Worm (Caenorhabditis elegans) whole organism, L4 larva: ENCODE results near the gene nud-1.

Source experiments
- T26A8.4 ChIP-seq: fragments of 200-800 bp; sonication (Bioruptor generic); IDR thresholded peaks from 2 replicates; pipeline ENCODE4 v1.3.6; 2022; ENCODE audit warnings: missing genetic modification characterization, missing compliant biosample characterization
- Y48G9A.11 ChIP-seq: fragments of 200-800 bp; sonication (Bioruptor generic); IDR thresholded peaks from 2 replicates; pipeline ENCODE4 v1.3.6; 2022; ENCODE audit warnings: missing genetic modification reagents, missing genetic modification characterization, missing compliant biosample characterization
- Y75B8A.6 ChIP-seq: fragments of 200-800 bp; sonication (Bioruptor generic); IDR thresholded peaks from 2 replicates; pipeline ENCODE4 v1.3.6; 2022; ENCODE audit warnings: missing genetic modification reagents, missing genetic modification characterization, missing compliant biosample characterization
- aha-1 ChIP-seq: fragments of 150-350 bp; peaks from one replicate; lab custom pipeline; 2014; ENCODE audit warnings: missing biosample characterization, missing genetic modification characterization
- ama-1 ChIP-seq: fragments of 150-350 bp; optimal IDR thresholded peaks from 2 replicates; lab custom pipeline; 2014; ENCODE audit warnings: inconsistent platforms, mixed read lengths
- attf-4 ChIP-seq: sonication (generic microtip); optimal IDR thresholded peaks from 3 replicates; lab custom pipeline; 2017; ENCODE audit warnings: missing biosample characterization, missing genetic modification characterization
- ceh-32 ChIP-seq: sonication (generic microtip); optimal IDR thresholded peaks from 2 replicates; lab custom pipeline; 2016; ENCODE audit warnings: mild to moderate bottlenecking, missing genetic modification characterization, missing compliant biosample characterization; ENCODE audit not compliant: poor library complexity
- ces-1 ChIP-seq: fragments of 150-350 bp; sonication (generic microtip); optimal IDR thresholded peaks from 4 replicates; lab custom pipeline; 2014; ENCODE audit warnings: missing biosample characterization, missing genetic modification reagents, missing genetic modification characterization
- cey-2 ChIP-seq: sonication (generic microtip); optimal IDR thresholded peaks from 3 replicates; lab custom pipeline; 2017; ENCODE audit warnings: missing genetic modification characterization, mild to moderate bottlenecking, missing compliant biosample characterization, antibody characterized with exemption, borderline replicate concordance; ENCODE audit not compliant: insufficient read depth
- ctbp-1 ChIP-seq: fragments of 200-800 bp; sonication (Bioruptor generic); IDR thresholded peaks from 2 replicates; pipeline ENCODE4 v1.3.6; 2022; ENCODE audit warnings: missing genetic modification reagents, missing genetic modification characterization, missing compliant biosample characterization
- dpl-1 ChIP-seq: fragments of 150-350 bp; optimal IDR thresholded peaks from 2 replicates; lab custom pipeline; 2014; ENCODE audit warnings: missing biosample characterization, missing genetic modification reagents, missing genetic modification characterization
- duxl-1 ChIP-seq: sonication (generic microtip); optimal IDR thresholded peaks from 2 replicates; lab custom pipeline; 2016; ENCODE audit warnings: mild to moderate bottlenecking, missing genetic modification characterization, moderate library complexity, missing compliant biosample characterization; ENCODE audit not compliant: poor library complexity
- dve-1 ChIP-seq: sonication (generic microtip); optimal IDR thresholded peaks from 2 replicates; lab custom pipeline; 2017; ENCODE audit warnings: antibody characterized with exemption, mild to moderate bottlenecking, missing genetic modification characterization, missing compliant biosample characterization; ENCODE audit not compliant: insufficient read depth
- fkh-10 ChIP-seq: fragments of 150-350 bp; optimal IDR thresholded peaks from 2 replicates; lab custom pipeline; 2014; ENCODE audit warnings: missing biosample characterization, missing genetic modification reagents, missing genetic modification characterization
- fos-1 ChIP-seq: fragments of 150-350 bp; optimal IDR thresholded peaks from 2 replicates; lab custom pipeline; 2014; ENCODE audit warnings: missing biosample characterization, missing genetic modification characterization
- hif-1 ChIP-seq, 2 experiments: sonication (generic microtip); optimal IDR thresholded peaks; 2 replicates each; lab custom pipeline; 2016 to 2017; ENCODE audit warnings: missing compliant biosample characterization in 2 of 2, missing genetic modification characterization in 2 of 2, missing genetic modification reagents in 2 of 2, missing genotype in 2 of 2, mild to moderate bottlenecking in 1 of 2
- hlh-30 ChIP-seq: sonication (generic microtip); optimal IDR thresholded peaks from 2 replicates; lab custom pipeline; 2017; ENCODE audit warnings: antibody characterized with exemption, mild to moderate bottlenecking, missing genetic modification characterization, missing compliant biosample characterization; ENCODE audit not compliant: insufficient read depth
- lim-7 ChIP-seq: fragments of 200-800 bp; sonication (Bioruptor generic); IDR thresholded peaks from 2 replicates; pipeline ENCODE4 v1.3.6; 2022; ENCODE audit warnings: missing genetic modification characterization, missing compliant biosample characterization
- lin-1 ChIP-seq: fragments of 200-800 bp; sonication (Bioruptor generic); IDR thresholded peaks from 2 replicates; pipeline ENCODE4 v1.3.6; 2022; ENCODE audit warnings: missing genetic modification reagents, missing genetic modification characterization, missing compliant biosample characterization
- lin-15B ChIP-seq: fragments of 150-350 bp; sonication (generic microtip); optimal IDR thresholded peaks from 3 replicates; lab custom pipeline; 2014; ENCODE audit warnings: missing biosample characterization, missing genetic modification characterization
- lsy-2 ChIP-seq, 2 experiments: fragments of 150-350 bp in 1 of 2; sonication (generic microtip) in 1 of 2; optimal IDR thresholded peaks; 2 replicates each; lab custom pipeline; 2014 to 2017; ENCODE audit warnings: missing biosample characterization in 2 of 2, missing genetic modification characterization in 2 of 2
- madf-5 ChIP-seq, 2 experiments: fragments of 200-800 bp; sonication (Bioruptor generic); IDR thresholded peaks; 2 replicates each; pipeline ENCODE4 v1.3.6; 2022; ENCODE audit warnings: missing compliant biosample characterization in 2 of 2, missing genetic modification characterization in 2 of 2
- madf-9 ChIP-seq: fragments of 200-800 bp; sonication (Bioruptor generic); conservative IDR thresholded peaks from 2 replicates; pipeline ENCODE4 v1.3.6; 2022; ENCODE audit warnings: missing genetic modification reagents, missing genetic modification characterization, missing compliant biosample characterization
- mdl-1 ChIP-seq, 2 experiments: fragments of 150-350 bp in 1 of 2; sonication (generic microtip) in 1 of 2; optimal IDR thresholded peaks; 2 replicates each; lab custom pipeline; 2014 to 2017; ENCODE audit warnings: missing biosample characterization in 2 of 2, missing genetic modification characterization in 2 of 2
- mxl-3 ChIP-seq: fragments of 200-800 bp; sonication (Bioruptor generic); optimal IDR thresholded peaks from 2 replicates; lab custom pipeline; 2018; ENCODE audit warnings: mild to moderate bottlenecking, missing genetic modification characterization, missing compliant biosample characterization
- nhr-102 ChIP-seq: sonication (generic microtip); optimal IDR thresholded peaks from 2 replicates; lab custom pipeline; 2016; ENCODE audit warnings: mild to moderate bottlenecking, missing genetic modification characterization, moderate library complexity, missing compliant biosample characterization
- nhr-11 ChIP-seq: fragments of 150-350 bp; optimal IDR thresholded peaks from 2 replicates; lab custom pipeline; 2014; ENCODE audit warnings: missing biosample characterization, missing genetic modification characterization
- nhr-111 ChIP-seq: fragments of 200-800 bp; sonication (Bioruptor generic); optimal IDR thresholded peaks from 2 replicates; lab custom pipeline; 2018; ENCODE audit warnings: mild to moderate bottlenecking, missing genetic modification characterization, missing compliant biosample characterization
- nhr-25 ChIP-seq: sonication (generic microtip); optimal IDR thresholded peaks from 2 replicates; lab custom pipeline; 2017; ENCODE audit warnings: missing genetic modification characterization, mild to moderate bottlenecking, missing compliant biosample characterization, antibody characterized with exemption, moderate library complexity, borderline replicate concordance; ENCODE audit not compliant: insufficient read depth
- nhr-28 ChIP-seq: fragments of 150-350 bp; optimal IDR thresholded peaks from 2 replicates; lab custom pipeline; 2014; ENCODE audit warnings: missing biosample characterization, missing genetic modification characterization
- nhr-41 ChIP-seq: fragments of 200-800 bp; sonication (Bioruptor generic); IDR thresholded peaks from 2 replicates; pipeline ENCODE4 v1.3.6; 2022; ENCODE audit warnings: missing genetic modification reagents, missing genetic modification characterization, missing compliant biosample characterization
- nhr-6 ChIP-seq: fragments of 150-350 bp; optimal IDR thresholded peaks from 2 replicates; lab custom pipeline; 2014; ENCODE audit warnings: missing biosample characterization, missing genetic modification characterization
- nhr-76 ChIP-seq: fragments of 150-350 bp; optimal IDR thresholded peaks from 2 replicates; lab custom pipeline; 2014; ENCODE audit warnings: missing biosample characterization, missing genetic modification characterization
- nhr-77 ChIP-seq: fragments of 150-350 bp; optimal IDR thresholded peaks from 2 replicates; lab custom pipeline; 2014; ENCODE audit warnings: missing biosample characterization, missing genetic modification characterization
- pha-4 ChIP-seq, 2 experiments: fragments of 150-350 bp in 1 of 2; fragments of 200-800 bp in 1 of 2; sonication (Bioruptor generic) in 1 of 2; IDR thresholded peaks in 1 of 2; optimal IDR thresholded peaks in 1 of 2; 2 replicates each; pipeline versions ENCODE4 v1.3.6 to Lab custom; 2014 to 2022; ENCODE audit warnings: missing genetic modification characterization in 2 of 2, missing genetic modification reagents in 2 of 2, missing biosample characterization in 1 of 2, missing compliant biosample characterization in 1 of 2
- php-3 ChIP-seq: fragments of 200-800 bp; sonication (Bioruptor generic); IDR thresholded peaks from 2 replicates; pipeline ENCODE4 v1.3.6; 2022; ENCODE audit warnings: missing genetic modification reagents, missing genetic modification characterization, missing compliant biosample characterization
- pqm-1 ChIP-seq: sonication (generic microtip); optimal IDR thresholded peaks from 2 replicates; lab custom pipeline; 2017; ENCODE audit warnings: missing biosample characterization, missing genetic modification characterization
- rbr-2 ChIP-seq: sonication (generic microtip); optimal IDR thresholded peaks from 2 replicates; lab custom pipeline; 2016; ENCODE audit warnings: missing genotype, missing genetic modification characterization, missing compliant biosample characterization
- unc-62 ChIP-seq, 3 experiments: fragments of 150-350 bp in 1 of 3; sonication (generic microtip); optimal IDR thresholded peaks in 2 of 3; peaks in 1 of 3; 1 replicate in 1 of 3; 2 replicates in 2 of 3; lab custom pipeline; 2014 to 2017; ENCODE audit warnings: missing biosample characterization in 3 of 3, missing genetic modification characterization in 3 of 3, missing genetic modification reagents in 3 of 3, missing genotype in 1 of 3
- vab-7 ChIP-seq: fragments of 200-800 bp; sonication (Bioruptor generic); IDR thresholded peaks from 2 replicates; pipeline ENCODE4 v1.3.6; 2022; ENCODE audit warnings: missing genetic modification reagents, missing genetic modification characterization, missing compliant biosample characterization
- zfp-2 ChIP-seq: sonication (generic microtip); optimal IDR thresholded peaks from 2 replicates; lab custom pipeline; 2016; ENCODE audit warnings: mild to moderate bottlenecking, missing genetic modification characterization, missing compliant biosample characterization

Gene nud-1

ce11 chrIII:13359847-13360246 is 18.5 kb downstream of the nud-1 start:
- TF ChIP-seq fos-1 (tag; lab: Kevin White, UChicago) (no peak), hlh-30 (tag; lab: Kevin White, UChicago) (peak; percentile 92), dpl-1 (GFP tag; lab: Kevin White, UChicago) (peak; percentile 32), lin-15B (tag; lab: Kevin White, UChicago) (no peak), dve-1 (tag; lab: Kevin White, UChicago) (peak; percentile 54), fkh-10 (peak; percentile 60), nhr-28 (tag; lab: Kevin White, UChicago) (peak; percentile 97), hif-1 (tag; optimal IDR thresholded peaks at IDR 0.05; lab: Kevin White, UChicago) (peak in 1 of 2 experiments; percentile 37), nhr-11 (peak; percentile 74), nhr-76 (tag; lab: Kevin White, UChicago) (no peak), pha-4 (GFP tag; IDR thresholded peaks at IDR 0.05; lab: Robert Waterston, UW) (no peak), pha-4 (tag; optimal IDR thresholded peaks at IDR 0.05; lab: Kevin White, UChicago) (peak; percentile 87), unc-62 (GFP tag; optimal IDR thresholded peaks at IDR 0.05 in 1 of 2; lab: Kevin White, UChicago) (peak in 1 of 2 experiments; percentile 63), unc-62 (tag; optimal IDR thresholded peaks at IDR 0.05; lab: Kevin White, UChicago) (no peak), mxl-3 (peak; percentile 96), madf-9 (GFP tag; lab: Robert Waterston, UW) (no peak), nhr-6 (tag; lab: Kevin White, UChicago) (peak; percentile 89), pqm-1 (tag; lab: Kevin White, UChicago) (no peak), nhr-77 (tag; lab: Kevin White, UChicago) (peak; percentile 6), mdl-1 (tag; optimal IDR thresholded peaks at IDR 0.05; lab: Kevin White, UChicago) (peak; percentile 65 to 90), aha-1 (peak; percentile 50)
- TF ChIP-seq, all 104 proteins: peak for 14

DNA sequence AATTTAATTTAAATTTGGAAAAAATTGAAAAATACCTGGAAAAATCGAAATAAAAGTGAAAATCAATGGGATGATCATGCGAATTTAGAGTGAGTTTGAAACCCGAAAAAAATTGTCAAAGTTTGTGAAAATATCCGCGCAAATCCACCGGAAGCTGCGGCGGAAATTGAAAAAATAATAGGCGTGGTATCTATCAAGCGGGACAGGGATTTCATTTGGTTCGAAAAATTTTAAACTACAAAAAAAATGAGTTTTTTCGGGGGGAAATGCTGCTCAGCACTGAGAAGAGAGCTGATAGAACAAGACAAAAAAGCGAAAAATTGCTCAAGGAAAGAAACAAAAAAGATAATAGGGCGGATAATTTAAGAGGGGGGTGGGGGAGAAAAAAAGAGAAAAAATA is 29.7 kb downstream of the nud-1 start, which contains the start of gene T03F6.9:
TSS of gene T03F6.9 (minus strand) at position 101 of the 400 bp plus-strand sequence.
- TF ChIP-seq hlh-30 (tag; lab: Kevin White, UChicago) (no peak), lin-1 (GFP tag; lab: Robert Waterston, UW) (no peak), php-3 (GFP tag; lab: Robert Waterston, UW) (no peak), nhr-25 (tag; lab: Kevin White, UChicago) (no peak), nhr-111 (no peak), duxl-1 (no peak), nhr-77 (tag; lab: Kevin White, UChicago) (no peak), hif-1 (tag; optimal IDR thresholded peaks at IDR 0.05; lab: Kevin White, UChicago) (no peak)

DNA sequence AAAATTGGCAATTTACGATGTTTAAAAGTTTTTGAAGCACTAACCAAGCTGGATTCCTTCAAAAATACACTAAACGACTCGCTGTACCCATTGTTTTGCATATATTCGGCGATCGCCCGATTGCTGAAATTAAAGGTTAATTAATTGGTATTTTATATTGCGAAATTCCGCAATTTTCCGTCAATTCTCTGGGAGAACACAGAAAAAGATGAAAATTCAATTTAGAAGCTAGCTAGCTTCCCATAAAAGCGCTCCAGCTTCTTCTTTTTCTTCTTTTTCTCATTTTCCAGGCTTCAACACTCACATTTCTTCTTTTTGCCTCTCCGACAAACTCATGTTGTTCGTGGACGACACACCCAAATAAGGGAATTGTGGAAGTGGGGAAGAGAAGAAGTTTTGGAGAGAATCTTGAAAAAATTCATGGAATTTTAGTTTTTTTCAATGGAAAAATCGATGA is 35.0 kb downstream of the nud-1 start, which contains the start of gene lis-1:
TSS of gene lis-1 (minus strand) at position 407 of the 457 bp plus-strand sequence.
- TF ChIP-seq madf-5 (GFP tag; IDR thresholded peaks at IDR 0.05; lab: Robert Waterston, UW) (no peak), fos-1 (tag; lab: Kevin White, UChicago) (no peak), lsy-2 (tag; optimal IDR thresholded peaks at IDR 0.05; lab: Kevin White, UChicago) (peak in 1 of 2 experiments; percentile 5), T26A8.4 (no peak), hlh-30 (tag; lab: Kevin White, UChicago) (no peak), nhr-77 (tag; lab: Kevin White, UChicago) (no peak), ama-1 (lab: Kevin White, UChicago) (no peak), nhr-41 (GFP tag; lab: Robert Waterston, UW) (no peak), lim-7 (GFP tag; lab: Robert Waterston, UW) (no peak), ceh-32 (tag; lab: Kevin White, UChicago) (no peak), ces-1 (GFP tag; lab: Kevin White, UChicago) (peak; percentile 55), vab-7 (no peak), zfp-2 (tag; lab: Kevin White, UChicago) (no peak), Y48G9A.11 (GFP tag; lab: Robert Waterston, UW) (no peak), attf-4 (no peak), hif-1 (tag; optimal IDR thresholded peaks at IDR 0.05; lab: Kevin White, UChicago) (no peak), rbr-2 (tag; lab: Kevin White, UChicago) (no peak), unc-62 (GFP tag; optimal IDR thresholded peaks at IDR 0.05 in 1 of 2; lab: Kevin White, UChicago) (no peak), unc-62 (tag; optimal IDR thresholded peaks at IDR 0.05; lab: Kevin White, UChicago) (no peak), nhr-102 (no peak), lin-1 (GFP tag; lab: Robert Waterston, UW) (no peak), cey-2 (no peak), Y75B8A.6 (GFP tag; lab: Robert Waterston, UW) (no peak), ctbp-1 (GFP tag; lab: Robert Waterston, UW) (peak; percentile 51; the same call in 1 of the 2 replicates)
